Fruit fly (Drosophila melanogaster) whole organism, embryonic: ENCODE measurements around the gene sni.

Source experiments
- BEAF-32 ChIP-seq: fragments of 200-800 bp; sonication (Bioruptor generic); optimal IDR thresholded peaks from 3 replicates; lab custom pipeline; 2017; ENCODE audit warnings: missing biosample characterization, missing genetic modification characterization, mild to moderate bottlenecking, moderate library complexity, missing genetic modification reagents
- Blimp-1 ChIP-seq: fragments of 200-800 bp; sonication (Bioruptor generic); optimal IDR thresholded peaks from 3 replicates; lab custom pipeline; 2018; ENCODE audit warnings: missing biosample characterization, missing genetic modification characterization, mild to moderate bottlenecking, moderate library complexity, missing genetic modification reagents
- CG15269 ChIP-seq: fragments of 200-800 bp; sonication (Bioruptor generic); optimal IDR thresholded peaks from 2 replicates; lab custom pipeline; 2018; ENCODE audit warnings: missing biosample characterization, mild to moderate bottlenecking, missing genetic modification characterization, moderate library complexity
- CG15696 ChIP-seq: fragments of 200-800 bp; sonication (Bioruptor generic); optimal IDR thresholded peaks from 2 replicates; lab custom pipeline; 2019; ENCODE audit warnings: missing biosample characterization, mild to moderate bottlenecking, missing genetic modification characterization, moderate library complexity
- CG16815 ChIP-seq: fragments of 200-800 bp; sonication (Bioruptor generic); optimal IDR thresholded peaks from 3 replicates; lab custom pipeline; 2017; ENCODE audit warnings: missing biosample characterization, mild to moderate bottlenecking, missing genetic modification characterization
- CG17912 ChIP-seq: fragments of 200-800 bp; sonication (Bioruptor generic); optimal IDR thresholded peaks from 2 replicates; lab custom pipeline; 2018; ENCODE audit warnings: missing biosample characterization, mild to moderate bottlenecking, missing genetic modification characterization
- CG31365 ChIP-seq: fragments of 200-800 bp; sonication (Bioruptor generic); optimal IDR thresholded peaks from 2 replicates; lab custom pipeline; 2018; ENCODE audit warnings: missing biosample characterization, mild to moderate bottlenecking, missing genetic modification characterization
- CG34422 ChIP-seq: fragments of 200-800 bp; sonication (Bioruptor generic); IDR thresholded peaks from 3 replicates; pipeline ENCODE4 v1.3.6; 2022; ENCODE audit warnings: missing biosample characterization, missing genetic modification characterization
- CG4424 ChIP-seq: fragments of 200-800 bp; sonication (Bioruptor generic); optimal IDR thresholded peaks from 3 replicates; lab custom pipeline; 2016; ENCODE audit warnings: missing biosample characterization, missing genetic modification characterization
- CG6765 ChIP-seq: fragments of 200-800 bp; sonication (Bioruptor generic); optimal IDR thresholded peaks from 3 replicates; lab custom pipeline; 2017; ENCODE audit warnings: missing biosample characterization, mild to moderate bottlenecking, missing genetic modification characterization
- CG6791 ChIP-seq: fragments of 200-800 bp; sonication (Bioruptor generic); IDR thresholded peaks from 3 replicates; pipeline ENCODE4 v1.3.6; 2022; ENCODE audit warnings: missing biosample characterization, missing genetic modification characterization; ENCODE audit not compliant: partially characterized antibody
- CG6854 ChIP-seq: fragments of 200-800 bp; sonication (Bioruptor generic); optimal IDR thresholded peaks from 3 replicates; lab custom pipeline; 2017; ENCODE audit warnings: missing biosample characterization, mild to moderate bottlenecking, missing genetic modification characterization
- CG7963 ChIP-seq: fragments of 200-800 bp; sonication (Bioruptor generic); IDR thresholded peaks from 3 replicates; pipeline ENCODE4 v1.3.6; 2022; ENCODE audit warnings: missing biosample characterization, missing genetic modification characterization; ENCODE audit not compliant: partially characterized antibody
- Camta ChIP-seq: fragments of 200-800 bp; sonication (Bioruptor generic); optimal IDR thresholded peaks from 2 replicates; lab custom pipeline; 2016; ENCODE audit warnings: missing biosample characterization, missing genetic modification characterization
- Chrac-16 ChIP-seq: fragments of 200-800 bp; sonication (Bioruptor generic); optimal IDR thresholded peaks from 3 replicates; lab custom pipeline; 2016; ENCODE audit warnings: missing biosample characterization, missing genetic modification characterization
- Dbx ChIP-seq: fragments of 200-800 bp; sonication (Bioruptor generic); IDR thresholded peaks from 3 replicates; pipeline ENCODE4 v1.3.6; 2022; ENCODE audit warnings: missing biosample characterization, missing genetic modification characterization
- Deaf1 ChIP-seq: fragments of 200-800 bp; optimal IDR thresholded peaks from 3 replicates; lab custom pipeline; 2019; ENCODE audit warnings: missing biosample characterization, mild to moderate bottlenecking, missing genetic modification characterization, moderate library complexity
- Dll ChIP-seq: fragments of 200-800 bp; sonication (Bioruptor generic); IDR thresholded peaks from 4 replicates; pipeline ENCODE4 v1.3.6; 2022; ENCODE audit warnings: missing biosample characterization, missing genetic modification characterization; ENCODE audit not compliant: partially characterized antibody
- Dp ChIP-seq: fragments of 200-800 bp; sonication (Bioruptor generic); optimal IDR thresholded peaks from 2 replicates; lab custom pipeline; 2018; ENCODE audit warnings: missing biosample characterization, mild to moderate bottlenecking, missing genetic modification characterization, moderate library complexity
- Drgx ChIP-seq: fragments of 200-800 bp; sonication (Bioruptor generic); IDR thresholded peaks from 2 replicates; pipeline ENCODE4 v1.3.6; 2022; ENCODE audit warnings: missing biosample characterization, missing genetic modification characterization
- E2f2 ChIP-seq: fragments of 200-800 bp; sonication (Bioruptor generic); IDR thresholded peaks from 2 replicates; pipeline ENCODE4 v1.3.6; 2022; ENCODE audit warnings: missing biosample characterization, missing genetic modification characterization
- ERR ChIP-seq: fragments of 200-800 bp; sonication (Bioruptor generic); optimal IDR thresholded peaks from 2 replicates; lab custom pipeline; 2016; ENCODE audit warnings: missing biosample characterization, missing genetic modification characterization
- Lhr ChIP-seq: fragments of 200-800 bp; sonication (Bioruptor generic); optimal IDR thresholded peaks from 3 replicates; lab custom pipeline; 2017; ENCODE audit warnings: mild to moderate bottlenecking, missing biosample characterization, missing genetic modification reagents, missing genetic modification characterization
- MESR4 ChIP-seq: fragments of 200-800 bp; sonication (Bioruptor generic); optimal IDR thresholded peaks from 2 replicates; lab custom pipeline; 2018; ENCODE audit warnings: missing biosample characterization, mild to moderate bottlenecking, missing genetic modification characterization, moderate library complexity
- Oaz ChIP-seq: fragments of 200-800 bp; sonication (Bioruptor generic); IDR thresholded peaks from 2 replicates; pipeline ENCODE4 v1.3.6; 2022; ENCODE audit warnings: missing biosample characterization, missing genetic modification characterization
- Oli ChIP-seq: fragments of 200-800 bp; sonication (Bioruptor generic); optimal IDR thresholded peaks from 2 replicates; lab custom pipeline; 2018; ENCODE audit warnings: missing biosample characterization, mild to moderate bottlenecking, missing genetic modification characterization, moderate library complexity
- Opbp ChIP-seq: fragments of 200-800 bp; sonication (Bioruptor generic); IDR thresholded peaks from 3 replicates; pipeline ENCODE4 v1.3.6; 2022; ENCODE audit warnings: missing biosample characterization, missing genetic modification characterization; ENCODE audit not compliant: partially characterized antibody
- Ravus ChIP-seq: fragments of 200-800 bp; sonication (Bioruptor generic); IDR thresholded peaks from 2 replicates; pipeline ENCODE4 v1.3.6; 2022; ENCODE audit warnings: missing biosample characterization, missing genetic modification characterization
- Sin3A ChIP-seq: fragments of >200 bp; optimal IDR thresholded peaks from 2 replicates; lab custom pipeline; 2018
- Sox102F ChIP-seq: fragments of 200-800 bp; sonication (Bioruptor generic); optimal IDR thresholded peaks from 2 replicates; lab custom pipeline; 2018; ENCODE audit warnings: missing biosample characterization, mild to moderate bottlenecking, missing genetic modification characterization, moderate library complexity
- amos ChIP-seq: fragments of 200-800 bp; sonication (Bioruptor generic); IDR thresholded peaks from 2 replicates; pipeline ENCODE4 v1.3.6; 2022; ENCODE audit warnings: missing biosample characterization, missing genetic modification characterization; ENCODE audit not compliant: partially characterized antibody
- bbx ChIP-seq: fragments of 200-800 bp; sonication (Bioruptor generic); IDR thresholded peaks from 2 replicates; pipeline ENCODE4 v1.3.6; 2022; ENCODE audit warnings: missing biosample characterization, missing genetic modification characterization; ENCODE audit not compliant: partially characterized antibody
- chinmo ChIP-seq: fragments of 200-800 bp; sonication (Bioruptor generic); IDR thresholded peaks from 4 replicates; pipeline ENCODE4 v1.3.6; 2022; ENCODE audit warnings: missing biosample characterization, missing genetic modification characterization; ENCODE audit not compliant: partially characterized antibody
- dmrt11E ChIP-seq: fragments of 200-800 bp; sonication (Bioruptor generic); optimal IDR thresholded peaks from 3 replicates; lab custom pipeline; 2018; ENCODE audit warnings: missing biosample characterization, mild to moderate bottlenecking, missing genetic modification characterization, moderate library complexity
- eve ChIP-seq, 2 experiments: fragments of >200 bp; optimal IDR thresholded peaks; 2 replicates each; lab custom pipeline; 2017; ENCODE audit warnings: missing biosample characterization in 2 of 2, missing genetic modification characterization in 2 of 2
- hbn ChIP-seq: fragments of 200-800 bp; sonication (Bioruptor generic); IDR thresholded peaks from 2 replicates; pipeline ENCODE4 v1.3.6; 2022; ENCODE audit warnings: missing biosample characterization, missing genetic modification characterization; ENCODE audit not compliant: partially characterized antibody
- ind ChIP-seq: fragments of 200-800 bp; sonication (Bioruptor generic); optimal IDR thresholded peaks from 3 replicates; lab custom pipeline; 2016; ENCODE audit warnings: missing biosample characterization, missing genetic modification characterization
- lilli ChIP-seq: fragments of 200-800 bp; sonication (Bioruptor generic); optimal IDR thresholded peaks from 3 replicates; lab custom pipeline; 2016; ENCODE audit warnings: missing biosample characterization, missing genetic modification characterization
- mld ChIP-seq: fragments of 200-800 bp; sonication (Bioruptor generic); IDR thresholded peaks from 3 replicates; pipeline ENCODE4 v1.3.6; 2022; ENCODE audit warnings: missing biosample characterization, missing genetic modification characterization; ENCODE audit not compliant: partially characterized antibody
- pfk ChIP-seq: fragments of 200-800 bp; sonication (Bioruptor generic); optimal IDR thresholded peaks from 2 replicates; lab custom pipeline; 2018; ENCODE audit warnings: missing biosample characterization, mild to moderate bottlenecking, missing genetic modification characterization, moderate library complexity
- pros ChIP-seq: fragments of 200-800 bp; sonication (Bioruptor generic); optimal IDR thresholded peaks from 3 replicates; lab custom pipeline; 2019; ENCODE audit warnings: missing biosample characterization, mild to moderate bottlenecking, missing genetic modification characterization, moderate library complexity
- sqz ChIP-seq: fragments of 200-800 bp; sonication (Bioruptor generic); optimal IDR thresholded peaks from 3 replicates; lab custom pipeline; 2018; ENCODE audit warnings: missing biosample characterization, mild to moderate bottlenecking, missing genetic modification characterization
- stwl ChIP-seq: fragments of 200-800 bp; sonication (Bioruptor generic); optimal IDR thresholded peaks from 3 replicates; lab custom pipeline; 2018; ENCODE audit warnings: missing biosample characterization, mild to moderate bottlenecking, missing genetic modification characterization, moderate library complexity
- tna ChIP-seq: fragments of 200-800 bp; sonication (Bioruptor generic); IDR thresholded peaks from 2 replicates; pipeline ENCODE4 v1.3.6; 2022; ENCODE audit warnings: missing biosample characterization, missing genetic modification characterization; ENCODE audit not compliant: partially characterized antibody
- unc-4 ChIP-seq: fragments of 200-800 bp; sonication (Bioruptor generic); IDR thresholded peaks from 2 replicates; pipeline ENCODE4 v1.3.6; 2022; ENCODE audit warnings: missing biosample characterization, missing genetic modification characterization; ENCODE audit not compliant: partially characterized antibody
- unpg ChIP-seq: fragments of 200-800 bp; sonication (Bioruptor generic); optimal IDR thresholded peaks from 3 replicates; lab custom pipeline; 2018; ENCODE audit warnings: missing biosample characterization, mild to moderate bottlenecking, missing genetic modification characterization, moderate library complexity
- vnd ChIP-seq: fragments of 200-800 bp; sonication (Bioruptor generic); IDR thresholded peaks from 3 replicates; pipeline ENCODE4 v1.3.6; 2022; ENCODE audit warnings: missing biosample characterization, missing genetic modification characterization; ENCODE audit not compliant: partially characterized antibody
- zfh1 ChIP-seq: fragments of 200-800 bp; sonication (Bioruptor generic); IDR thresholded peaks from 3 replicates; pipeline ENCODE4 v1.3.6; 2022; ENCODE audit warnings: missing biosample characterization, missing genetic modification characterization

sni gene

DNA sequence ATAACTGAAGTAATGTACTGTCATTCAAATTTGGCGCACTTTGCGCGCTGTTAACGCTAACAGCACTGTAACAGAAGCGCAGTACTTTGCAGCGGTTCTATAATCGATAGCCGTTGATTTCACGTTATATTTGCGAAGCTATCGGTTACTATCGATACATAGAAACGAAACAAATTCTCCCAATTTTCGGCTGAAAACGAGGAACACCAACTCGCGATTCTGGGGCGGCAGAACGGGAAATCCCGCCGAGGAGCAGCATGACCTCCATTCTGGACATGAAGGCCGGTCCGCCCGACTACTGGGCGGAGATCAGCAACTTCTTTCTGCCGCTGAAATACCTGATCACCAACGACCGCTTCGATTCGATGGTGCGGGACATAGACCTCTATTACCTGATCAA is 29.5 kb upstream of the sni start, which contains the start of gene CG1636 (continued):
- TF ChIP-seq mld (GFP tag; lab: Robert Waterston, UW) (peak; percentile 70; the same call in 2 of the 3 replicates), Dbx (GFP tag; lab: Robert Waterston, UW) (no peak), Camta (GFP tag; lab: Kevin White, UChicago) (no peak), ERR (no peak), BEAF-32 (GFP tag; lab: Kevin White, UChicago) (peak; percentile 82), hbn (peak; percentile 90), stwl (tag; lab: Kevin White, UChicago) (peak; percentile 39), MESR4 (GFP tag; lab: Kevin White, UChicago) (peak; percentile 56), Sin3A (lab: Kevin White, UChicago) (peak; percentile 6), pfk (GFP tag; lab: Kevin White, UChicago) (peak; percentile 6), chinmo (peak; percentile 78; the same call in 2 of the 4 replicates), zfh1 (GFP tag; lab: Robert Waterston, UW) (no peak), Ravus (GFP tag; lab: Robert Waterston, UW) (no peak), unc-4 (GFP tag; lab: Robert Waterston, UW) (peak; percentile 86), CG7963 (GFP tag; lab: Robert Waterston, UW) (peak; percentile 81), CG6854 (no peak), lilli (GFP tag; lab: Kevin White, UChicago) (no peak), CG6791 (peak; percentile 87), CG17912 (GFP tag; lab: Kevin White, UChicago) (no peak), Lhr (GFP tag; lab: Kevin White, UChicago) (no peak), Chrac-16 (GFP tag; lab: Kevin White, UChicago) (no peak), vnd (GFP tag; lab: Robert Waterston, UW) (peak; percentile 66; the same call in 2 of the 3 replicates), Dp (peak; percentile 77), bbx (GFP tag; lab: Robert Waterston, UW) (peak; percentile 91), Deaf1 (peak; percentile 36), eve (GFP tag; optimal IDR thresholded peaks at IDR 0.05; lab: Kevin White, UChicago) (no peak), CG16815 (GFP tag; lab: Kevin White, UChicago) (no peak), E2f2 (peak; percentile 88), Opbp (peak; percentile 87), CG6765 (no peak), CG15696 (tag; lab: Kevin White, UChicago) (no peak), tna (GFP tag; lab: Robert Waterston, UW) (peak; percentile 80)
- TF ChIP-seq, all 482 proteins: peak for 48

DNA sequence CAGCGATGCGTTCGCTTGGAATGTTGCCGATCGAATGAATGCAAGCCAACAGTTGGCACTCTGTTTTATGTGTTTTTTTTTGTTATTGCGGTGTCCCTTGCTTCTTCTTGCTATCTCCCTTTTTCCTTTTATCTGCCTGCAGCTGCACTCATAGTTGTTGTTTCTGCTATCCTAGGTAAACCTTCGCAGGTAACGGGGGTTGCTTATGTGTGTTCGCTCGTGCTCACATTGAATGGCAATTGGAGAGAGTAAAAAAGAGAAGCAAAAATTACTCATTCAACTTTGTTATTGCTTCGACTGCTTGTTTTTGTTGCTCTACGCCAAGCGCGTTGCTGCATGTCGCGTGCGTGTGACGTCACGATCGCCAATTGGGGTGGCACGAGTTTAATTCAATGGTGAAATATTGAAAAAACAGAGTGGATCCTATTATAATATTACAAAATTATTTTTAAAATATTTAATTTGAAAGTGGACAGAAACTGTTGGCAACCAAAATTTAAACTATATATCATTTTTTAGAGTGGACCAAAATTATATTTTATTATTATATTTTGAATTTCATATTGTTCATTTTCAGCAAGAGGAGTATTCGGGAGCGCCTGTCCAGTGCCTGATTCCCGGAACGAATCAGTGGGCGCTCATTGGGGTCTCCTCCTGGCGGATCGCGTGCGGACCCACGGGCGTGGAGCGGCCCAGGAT is 27.7 kb upstream of the sni start, which contains the start of gene Corp:
Gene Corp, minus strand, starts transcription at position 47 of the 699 bp plus-strand sequence.
- TF ChIP-seq pros (peak; percentile 56), CG15269 (tag; lab: Kevin White, UChicago) (peak; percentile 41), CG4424 (GFP tag; lab: Kevin White, UChicago) (peak; percentile 26), Oli (tag; lab: Kevin White, UChicago) (peak; percentile 44), dmrt11E (tag; lab: Kevin White, UChicago) (peak; percentile 3), amos (GFP tag; lab: Robert Waterston, UW) (no peak), unpg (peak; percentile 62), sqz (GFP tag; lab: Kevin White, UChicago) (peak; percentile 78), ind (GFP tag; lab: Kevin White, UChicago) (no peak), Sox102F (GFP tag; lab: Kevin White, UChicago) (peak; percentile 65), Drgx (GFP tag; lab: Robert Waterston, UW) (peak; percentile 68), CG34422 (GFP tag; lab: Robert Waterston, UW) (no peak), Dll (GFP tag; lab: Robert Waterston, UW) (0 out of 4 replicates have a peak, but pooled peaks have one; percentile 35), Oaz (GFP tag; lab: Robert Waterston, UW) (no peak), CG31365 (peak; percentile 73), Blimp-1 (GFP tag; lab: Kevin White, UChicago) (peak; percentile 49)
